Fruit fly (Drosophila melanogaster) whole organism, embryonic: Measurements from ENCODE around the gene Csk.

Experiments
- Aef1 ChIP-seq: fragments of 200-800 bp; sonication (Bioruptor generic); IDR thresholded peaks from 3 replicates; pipeline ENCODE4 v1.3.6; 2022; ENCODE audit warnings: missing biosample characterization, missing genetic modification characterization
- Antp ChIP-seq: fragments of 200-800 bp; sonication (Bioruptor generic); optimal IDR thresholded peaks from 3 replicates; lab custom pipeline; 2016; ENCODE audit warnings: missing biosample characterization, missing genetic modification characterization
- BEAF-32 ChIP-seq: fragments of 200-800 bp; sonication (Bioruptor generic); optimal IDR thresholded peaks from 3 replicates; lab custom pipeline; 2017; ENCODE audit warnings: missing biosample characterization, missing genetic modification characterization, mild to moderate bottlenecking, moderate library complexity, missing genetic modification reagents
- Bteb2 ChIP-seq: fragments of 200-800 bp; sonication (Bioruptor generic); optimal IDR thresholded peaks from 2 replicates; lab custom pipeline; 2016; ENCODE audit warnings: missing biosample characterization, missing genetic modification characterization
- CG1024 ChIP-seq: fragments of 200-800 bp; sonication (Bioruptor generic); IDR thresholded peaks from 2 replicates; pipeline ENCODE4 v1.3.6; 2022; ENCODE audit warnings: missing biosample characterization, missing genetic modification characterization
- CG10321 ChIP-seq: fragments of 200-800 bp; sonication (Bioruptor generic); IDR thresholded peaks from 2 replicates; pipeline ENCODE4 v1.3.6; 2022; ENCODE audit warnings: missing biosample characterization, missing genetic modification characterization
- CG10979 ChIP-seq: fragments of 200-800 bp; sonication (Bioruptor generic); optimal IDR thresholded peaks from 2 replicates; lab custom pipeline; 2018; ENCODE audit warnings: missing biosample characterization, mild to moderate bottlenecking, missing genetic modification characterization, moderate library complexity
- CG12769 ChIP-seq: fragments of 200-800 bp; sonication (Bioruptor generic); optimal IDR thresholded peaks from 2 replicates; lab custom pipeline; 2019; ENCODE audit warnings: missing biosample characterization, mild to moderate bottlenecking, missing genetic modification characterization, moderate library complexity
- CG13424 ChIP-seq: fragments of 200-800 bp; sonication (Bioruptor generic); optimal IDR thresholded peaks from 2 replicates; lab custom pipeline; 2019; ENCODE audit warnings: missing biosample characterization, mild to moderate bottlenecking, missing genetic modification characterization, moderate library complexity
- CG14860 ChIP-seq: fragments of 200-800 bp; sonication (Bioruptor generic); IDR thresholded peaks from 3 replicates; pipeline ENCODE4 v1.3.6; 2022; ENCODE audit warnings: missing biosample characterization, missing genetic modification characterization; ENCODE audit not compliant: partially characterized antibody
- CG1603 ChIP-seq: fragments of 200-800 bp; sonication (Bioruptor generic); optimal IDR thresholded peaks from 2 replicates; lab custom pipeline; 2019; ENCODE audit warnings: missing biosample characterization, mild to moderate bottlenecking, missing genetic modification characterization, moderate library complexity
- CG18599 ChIP-seq: fragments of 200-800 bp; sonication (Bioruptor generic); optimal IDR thresholded peaks from 3 replicates; lab custom pipeline; 2017; ENCODE audit warnings: missing biosample characterization, missing genetic modification characterization, mild to moderate bottlenecking, moderate library complexity, missing genetic modification reagents
- CG3407 ChIP-seq: fragments of 200-800 bp; sonication (Bioruptor generic); optimal IDR thresholded peaks from 2 replicates; lab custom pipeline; 2018; ENCODE audit warnings: missing biosample characterization, mild to moderate bottlenecking, missing genetic modification characterization
- CG6689 ChIP-seq: fragments of 200-800 bp; sonication (Bioruptor generic); IDR thresholded peaks from 2 replicates; pipeline ENCODE4 v1.3.6; 2022; ENCODE audit warnings: missing biosample characterization, missing genetic modification characterization
- CG6854 ChIP-seq: fragments of 200-800 bp; sonication (Bioruptor generic); optimal IDR thresholded peaks from 3 replicates; lab custom pipeline; 2017; ENCODE audit warnings: missing biosample characterization, mild to moderate bottlenecking, missing genetic modification characterization
- CG7745 ChIP-seq: fragments of 200-800 bp; sonication (Bioruptor generic); optimal IDR thresholded peaks from 2 replicates; lab custom pipeline; 2018; ENCODE audit warnings: missing biosample characterization, mild to moderate bottlenecking, missing genetic modification characterization, moderate library complexity
- CG7839 ChIP-seq: fragments of 200-800 bp; sonication (Bioruptor generic); optimal IDR thresholded peaks from 3 replicates; lab custom pipeline; 2018; ENCODE audit warnings: missing biosample characterization, mild to moderate bottlenecking, missing genetic modification characterization, moderate library complexity
- CG8944 ChIP-seq: fragments of 200-800 bp; sonication (Bioruptor generic); optimal IDR thresholded peaks from 3 replicates; lab custom pipeline; 2016; ENCODE audit warnings: missing biosample characterization, missing genetic modification characterization
- CG9797 ChIP-seq: fragments of 200-800 bp; sonication (Bioruptor generic); optimal IDR thresholded peaks from 3 replicates; lab custom pipeline; 2018; ENCODE audit warnings: missing biosample characterization, mild to moderate bottlenecking, missing genetic modification characterization
- CHES-1-like ChIP-seq: fragments of 200-800 bp; sonication (Bioruptor generic); optimal IDR thresholded peaks from 2 replicates; lab custom pipeline; 2016; ENCODE audit warnings: missing biosample characterization, missing genetic modification characterization
- Drgx ChIP-seq: fragments of 200-800 bp; sonication (Bioruptor generic); IDR thresholded peaks from 2 replicates; pipeline ENCODE4 v1.3.6; 2022; ENCODE audit warnings: missing biosample characterization, missing genetic modification characterization
- Fer2 ChIP-seq: fragments of 200-800 bp; sonication (Bioruptor generic); optimal IDR thresholded peaks from 2 replicates; lab custom pipeline; 2018; ENCODE audit warnings: missing biosample characterization, mild to moderate bottlenecking, missing genetic modification characterization, moderate library complexity
- H2.0 ChIP-seq: fragments of 200-800 bp; sonication (Bioruptor generic); IDR thresholded peaks from 2 replicates; pipeline ENCODE4 v1.3.6; 2022; ENCODE audit warnings: missing biosample characterization, missing genetic modification characterization
- HmgD ChIP-seq: fragments of 200-800 bp; sonication (Bioruptor generic); optimal IDR thresholded peaks from 3 replicates; lab custom pipeline; 2016; ENCODE audit warnings: missing biosample characterization, missing genetic modification characterization
- Hr3 ChIP-seq: fragments of 200-800 bp; sonication (Bioruptor generic); optimal IDR thresholded peaks from 3 replicates; lab custom pipeline; 2016; ENCODE audit warnings: missing biosample characterization, missing genetic modification characterization
- Hsf ChIP-seq: fragments of 200-800 bp; sonication (Bioruptor generic); optimal IDR thresholded peaks from 3 replicates; lab custom pipeline; 2016; ENCODE audit warnings: missing biosample characterization, missing genetic modification characterization
- Kr ChIP-seq: fragments of 200-800 bp; sonication (Bioruptor generic); optimal IDR thresholded peaks from 2 replicates; lab custom pipeline; 2017; ENCODE audit warnings: missing biosample characterization, mild to moderate bottlenecking, missing genetic modification characterization
- Med ChIP-seq: fragments of 200-800 bp; sonication (Bioruptor generic); peaks from one replicate; lab custom pipeline; 2016; ENCODE audit warnings: missing biosample characterization, missing genetic modification characterization, mild to moderate bottlenecking, inconsistent platforms, moderate library complexity
- Rfx ChIP-seq: fragments of 200-800 bp; sonication (Bioruptor generic); IDR thresholded peaks from 2 replicates; pipeline ENCODE4 v1.3.6; 2022; ENCODE audit warnings: missing biosample characterization, missing genetic modification characterization
- Sox102F ChIP-seq: fragments of 200-800 bp; sonication (Bioruptor generic); optimal IDR thresholded peaks from 2 replicates; lab custom pipeline; 2018; ENCODE audit warnings: missing biosample characterization, mild to moderate bottlenecking, missing genetic modification characterization, moderate library complexity
- Taf1 ChIP-seq: fragments of 200-800 bp; sonication (Bioruptor generic); IDR thresholded peaks from 2 replicates; pipeline ENCODE4 v1.3.6; 2022; ENCODE audit warnings: missing biosample characterization, missing genetic modification characterization
- ato ChIP-seq: fragments of 200-800 bp; sonication (Bioruptor generic); IDR thresholded peaks from 2 replicates; pipeline ENCODE4 v1.3.6; 2022; ENCODE audit warnings: missing biosample characterization, missing genetic modification characterization; ENCODE audit not compliant: partially characterized antibody
- bowl ChIP-seq: fragments of 200-800 bp; sonication (Bioruptor generic); IDR thresholded peaks from 2 replicates; pipeline ENCODE4 v1.3.6; 2022; ENCODE audit warnings: missing biosample characterization, missing genetic modification characterization
- ci ChIP-seq: fragments of 200-800 bp; sonication (Bioruptor generic); IDR thresholded peaks from 3 replicates; pipeline ENCODE4 v1.3.6; 2022; ENCODE audit warnings: missing biosample characterization, missing genetic modification characterization
- crc ChIP-seq: fragments of 200-800 bp; sonication (Bioruptor generic); optimal IDR thresholded peaks from 2 replicates; lab custom pipeline; 2016; ENCODE audit warnings: missing biosample characterization, missing genetic modification characterization
- dati ChIP-seq: fragments of 200-800 bp; sonication (Bioruptor generic); IDR thresholded peaks from 2 replicates; pipeline ENCODE4 v1.3.6; 2022; ENCODE audit warnings: missing biosample characterization, missing genetic modification characterization
- dimm ChIP-seq: fragments of 200-800 bp; sonication (Bioruptor generic); IDR thresholded peaks from 2 replicates; pipeline ENCODE4 v1.3.6; 2022; ENCODE audit warnings: missing biosample characterization, missing genetic modification characterization
- emc ChIP-seq: fragments of 200-800 bp; sonication (Bioruptor generic); optimal IDR thresholded peaks from 2 replicates; lab custom pipeline; 2016; ENCODE audit warnings: missing biosample characterization, missing genetic modification characterization
- gfzf ChIP-seq: fragments of 200-800 bp; sonication (Bioruptor generic); optimal IDR thresholded peaks from 2 replicates; lab custom pipeline; 2016; ENCODE audit warnings: missing biosample characterization, mild to moderate bottlenecking, missing genetic modification characterization, moderate library complexity
- jumu ChIP-seq: fragments of 200-800 bp; sonication (Bioruptor generic); optimal IDR thresholded peaks from 3 replicates; lab custom pipeline; 2016; ENCODE audit warnings: missing biosample characterization, missing genetic modification characterization
- kah ChIP-seq: fragments of 200-800 bp; sonication (Bioruptor generic); optimal IDR thresholded peaks from 2 replicates; lab custom pipeline; 2018; ENCODE audit warnings: missing biosample characterization, mild to moderate bottlenecking, missing genetic modification characterization
- mam ChIP-seq: fragments of 200-800 bp; sonication (Bioruptor generic); optimal IDR thresholded peaks from 3 replicates; lab custom pipeline; 2016; ENCODE audit warnings: missing biosample characterization, missing genetic modification characterization
- odd ChIP-seq: fragments of 200-800 bp; sonication (Bioruptor generic); optimal IDR thresholded peaks from 2 replicates; lab custom pipeline; 2017; ENCODE audit warnings: missing biosample characterization, mild to moderate bottlenecking, missing genetic modification characterization
- onecut ChIP-seq: fragments of 200-800 bp; sonication (Bioruptor generic); IDR thresholded peaks from 2 replicates; pipeline ENCODE4 v1.3.6; 2022; ENCODE audit warnings: missing biosample characterization, missing genetic modification characterization
- prd ChIP-seq, 3 experiments: fragments of >200 bp in 2 of 3; fragments of 200-800 bp in 1 of 3; sonication (Bioruptor generic) in 1 of 3; optimal IDR thresholded peaks in 2 of 3; IDR thresholded peaks in 1 of 3; 2 replicates in 2 of 3; 3 replicates in 1 of 3; pipeline versions ENCODE4 v1.3.6 to Lab custom; 2017 to 2022; ENCODE audit warnings: missing biosample characterization in 1 of 3, missing genetic modification characterization in 1 of 3
- row ChIP-seq: fragments of 200-800 bp; sonication (Bioruptor generic); IDR thresholded peaks from 3 replicates; pipeline ENCODE4 v1.3.6; 2022; ENCODE audit warnings: missing biosample characterization, missing genetic modification characterization
- sim ChIP-seq: fragments of 200-800 bp; sonication (Bioruptor generic); IDR thresholded peaks from 2 replicates; pipeline ENCODE4 v1.3.6; 2022; ENCODE audit warnings: missing biosample characterization, missing genetic modification characterization
- slou ChIP-seq: fragments of 200-800 bp; sonication (Bioruptor generic); optimal IDR thresholded peaks from 3 replicates; lab custom pipeline; 2016; ENCODE audit warnings: missing biosample characterization, missing genetic modification characterization
- slp2 ChIP-seq: fragments of 200-800 bp; sonication (Bioruptor generic); optimal IDR thresholded peaks from 2 replicates; lab custom pipeline; 2016; ENCODE audit warnings: missing biosample characterization, missing genetic modification characterization
- ssp ChIP-seq: fragments of 200-800 bp; sonication (Bioruptor generic); IDR thresholded peaks from 2 replicates; pipeline ENCODE4 v1.3.6; 2022; ENCODE audit warnings: missing biosample characterization, missing genetic modification characterization
- tap ChIP-seq: fragments of 200-800 bp; optimal IDR thresholded peaks from 3 replicates; lab custom pipeline; 2019; ENCODE audit warnings: missing biosample characterization, mild to moderate bottlenecking, missing genetic modification characterization, moderate library complexity
- tna ChIP-seq: fragments of 200-800 bp; sonication (Bioruptor generic); IDR thresholded peaks from 2 replicates; pipeline ENCODE4 v1.3.6; 2022; ENCODE audit warnings: missing biosample characterization, missing genetic modification characterization; ENCODE audit not compliant: partially characterized antibody

Gene Csk

DNA sequence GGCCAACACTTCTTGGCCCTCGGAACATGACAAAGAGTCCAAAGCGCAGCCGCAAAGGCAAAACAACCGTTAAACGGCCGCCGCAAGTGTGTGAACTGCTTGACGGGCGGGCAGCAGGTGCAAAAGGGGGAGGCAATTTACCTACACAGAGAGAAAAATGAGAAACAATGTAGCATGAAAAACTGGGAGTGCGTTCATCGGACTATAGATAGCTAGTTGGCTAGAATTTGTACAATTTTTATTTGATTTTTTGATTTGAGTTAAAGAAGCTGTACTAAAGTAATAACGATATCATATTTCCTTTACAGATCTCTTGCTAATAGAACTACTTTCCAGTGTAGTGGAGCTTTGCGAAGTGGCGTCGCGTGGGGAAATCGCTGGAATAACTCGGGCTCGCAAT is 55.0 kb downstream of the Csk start:
- TF ChIP-seq slp2 (GFP tag; lab: Kevin White, UChicago) (no peak), CG10979 (tag; lab: Kevin White, UChicago) (peak; percentile 1), ci (peak; percentile 62; the same call in 1 of the 3 replicates), CG10321 (GFP tag; lab: Robert Waterston, UW) (no peak), prd (optimal IDR thresholded peaks at IDR 0.05; lab: Kevin White, UChicago) (no peak), prd (GFP tag; IDR thresholded peaks at IDR 0.05; lab: Robert Waterston, UW) (no peak), Hsf (GFP tag; lab: Kevin White, UChicago) (no peak), Bteb2 (no peak), tap (tag; lab: Kevin White, UChicago) (no peak), CG6854 (no peak), Drgx (GFP tag; lab: Robert Waterston, UW) (peak; percentile 55; the same call in 1 of the 2 replicates), emc (no peak), mam (GFP tag; lab: Kevin White, UChicago) (no peak), Taf1 (GFP tag; lab: Robert Waterston, UW) (no peak), CG3407 (GFP tag; lab: Kevin White, UChicago) (no peak), H2.0 (GFP tag; lab: Robert Waterston, UW) (no peak), CG13424 (peak; percentile 17), CG12769 (no peak), CG1603 (tag; lab: Kevin White, UChicago) (peak; percentile 30), CG9797 (GFP tag; lab: Kevin White, UChicago) (no peak), crc (GFP tag; lab: Kevin White, UChicago) (no peak), Aef1 (GFP tag; lab: Robert Waterston, UW) (no peak), dati (GFP tag; lab: Robert Waterston, UW) (no peak), Sox102F (GFP tag; lab: Kevin White, UChicago) (no peak), Hr3 (GFP tag; lab: Kevin White, UChicago) (no peak), CG6689 (0 out of 2 replicates have a peak, but pooled peaks have one; percentile 30), ato (GFP tag; lab: Robert Waterston, UW) (no peak), ssp (GFP tag; lab: Robert Waterston, UW) (no peak), odd (no peak), Med (GFP tag; lab: Kevin White, UChicago) (peak; percentile 57), kah (GFP tag; lab: Kevin White, UChicago) (no peak), tna (GFP tag; lab: Robert Waterston, UW) (no peak), bowl (GFP tag; lab: Robert Waterston, UW) (no peak), onecut (GFP tag; lab: Robert Waterston, UW) (no peak), Fer2 (tag; lab: Kevin White, UChicago) (no peak), CG18599 (GFP tag; lab: Kevin White, UChicago) (no peak), BEAF-32 (GFP tag; lab: Kevin White, UChicago) (no peak), jumu (GFP tag; lab: Kevin White, UChicago) (no peak), gfzf (GFP tag; lab: Kevin White, UChicago) (no peak), CG7839 (no peak), CG8944 (GFP tag; lab: Kevin White, UChicago) (no peak), Antp (GFP tag; lab: Kevin White, UChicago) (peak; percentile 21), Kr (GFP tag; lab: Kevin White, UChicago) (no peak), dimm (GFP tag; lab: Robert Waterston, UW) (no peak), CG14860 (GFP tag; lab: Robert Waterston, UW) (no peak), sim (GFP tag; lab: Robert Waterston, UW) (no peak), slou (GFP tag; lab: Kevin White, UChicago) (no peak), row (peak; percentile 52), CHES-1-like (no peak), Rfx (GFP tag; lab: Robert Waterston, UW) (0 out of 2 replicates have a peak, but pooled peaks have one; percentile 8), CG7745 (no peak), CG1024 (GFP tag; lab: Robert Waterston, UW) (no peak), HmgD (GFP tag; lab: Kevin White, UChicago) (no peak)
